ENCODE assay signal across 5 fruit fly cellular contexts in genomic region chrX:16647737-16648434, dm6.
TF ChIP-seq lines count a peak whose summit lies in the region.

No protein-coding gene starts in this region.

- no peak for TF ChIP-seq CTCF in whole organism, embryonic (GFP tag; optimal IDR thresholded peaks at IDR 0.05; lab: Kevin White, UChicago)

TF ChIP-seq in whole organism, adult, 20 proteins besides CTCF, POLR2A, EP300 and RAD21:
- TF ChIP-seq CG7101 (tag; optimal IDR thresholded peaks at IDR 0.05; lab: Kevin White, UChicago) (no peak), tj (GFP tag; optimal IDR thresholded peaks at IDR 0.05; lab: Kevin White, UChicago) (peak; percentile 85)
TF ChIP-seq in whole organism, adult: peak in this region for 1.

TF ChIP-seq in whole organism, embryonic, 481 proteins besides CTCF, POLR2A, EP300 and RAD21:
- peak; percentile 6 for TF ChIP-seq ewg (GFP tag; optimal IDR thresholded peaks at IDR 0.05; lab: Kevin White, UChicago)
- no peak for TF ChIP-seq peb (GFP tag; IDR thresholded peaks at IDR 0.05; lab: Robert Waterston, UW)
- TF ChIP-seq bsh (GFP tag; optimal IDR thresholded peaks at IDR 0.05; lab: Kevin White, UChicago) = peak in 1 of 2 experiments; percentile 15
- no peak for TF ChIP-seq Dfd (GFP tag; optimal IDR thresholded peaks at IDR 0.05; lab: Kevin White, UChicago)
- peak; percentile 58 for TF ChIP-seq CG8290 (GFP tag; optimal IDR thresholded peaks at IDR 0.05; lab: Kevin White, UChicago)
- TF ChIP-seq CG8290 (tag; optimal IDR thresholded peaks at IDR 0.05; lab: Kevin White, UChicago) = no peak
- peak in 1 of 2 experiments; percentile 62 for TF ChIP-seq Pdp1 (GFP tag; optimal IDR thresholded peaks at IDR 0.05; lab: Kevin White, UChicago)
- peak; percentile 2 for TF ChIP-seq Vsx1 (GFP tag; optimal IDR thresholded peaks at IDR 0.05; lab: Kevin White, UChicago)
- TF ChIP-seq insv (GFP tag; optimal IDR thresholded peaks at IDR 0.05; lab: Kevin White, UChicago) = peak in 1 of 2 experiments; percentile 79
- no peak for TF ChIP-seq CG17568 (GFP tag; optimal IDR thresholded peaks at IDR 0.05; lab: Kevin White, UChicago)
- TF ChIP-seq Med (GFP tag; lab: Kevin White, UChicago) = peak; percentile 22
- TF ChIP-seq CG2116 (GFP tag; optimal IDR thresholded peaks at IDR 0.05; lab: Kevin White, UChicago) = no peak
- TF ChIP-seq stwl (tag; optimal IDR thresholded peaks at IDR 0.05; lab: Kevin White, UChicago) = peak; percentile 91
- TF ChIP-seq corto (GFP tag; optimal IDR thresholded peaks at IDR 0.05; lab: Kevin White, UChicago) = peak; percentile 7
- TF ChIP-seq Drgx (GFP tag; IDR thresholded peaks at IDR 0.05; lab: Robert Waterston, UW) = peak; percentile 15; the same call in 1 of the 2 replicates
- peak; percentile 25 for TF ChIP-seq Elba2 (GFP tag; optimal IDR thresholded peaks at IDR 0.05; lab: Kevin White, UChicago)
- no peak for TF ChIP-seq C15 (GFP tag; IDR thresholded peaks at IDR 0.05; lab: Robert Waterston, UW)
- peak; percentile 2 for TF ChIP-seq D (optimal IDR thresholded peaks at IDR 0.05; lab: Kevin White, UChicago)
- no peak for TF ChIP-seq D (GFP tag; optimal IDR thresholded peaks at IDR 0.05; lab: Kevin White, UChicago)

TF ChIP-seq in whole organism, prepupa, 60 proteins besides CTCF, POLR2A, EP300 and RAD21:
- TF ChIP-seq esn (GFP tag; optimal IDR thresholded peaks at IDR 0.05; lab: Kevin White, UChicago) = no peak
- TF ChIP-seq OdsH (GFP tag; optimal IDR thresholded peaks at IDR 0.05; lab: Kevin White, UChicago) = no peak
- 0 out of 3 replicates have a peak, but pooled peaks have one; percentile 38 for TF ChIP-seq CG8119 (GFP tag; IDR thresholded peaks at IDR 0.05; lab: Robert Waterston, UW)
- no peak for TF ChIP-seq CG31627 (GFP tag; optimal IDR thresholded peaks at IDR 0.05; lab: Kevin White, UChicago)
- TF ChIP-seq Eip78C (GFP tag; lab: Kevin White, UChicago) = peak; percentile 27
- TF ChIP-seq CG6854 (GFP tag; optimal IDR thresholded peaks at IDR 0.05; lab: Kevin White, UChicago) = peak; percentile 77
- TF ChIP-seq vri (GFP tag; optimal IDR thresholded peaks at IDR 0.05; lab: Kevin White, UChicago) = peak; percentile 77
- peak; percentile 21 for TF ChIP-seq CG9139 (GFP tag; optimal IDR thresholded peaks at IDR 0.05; lab: Kevin White, UChicago)
- TF ChIP-seq ss (GFP tag; optimal IDR thresholded peaks at IDR 0.05; lab: Kevin White, UChicago) = peak; percentile 55 to 57
- peak; percentile 40; the same call in 2 of the 3 replicates for TF ChIP-seq eg (GFP tag; IDR thresholded peaks at IDR 0.05; lab: Robert Waterston, UW)
- TF ChIP-seq CG6163 (GFP tag; IDR thresholded peaks at IDR 0.05; lab: Robert Waterston, UW) = peak; percentile 53; the same call in 1 of the 3 replicates
- no peak for TF ChIP-seq CG10631 (GFP tag; optimal IDR thresholded peaks at IDR 0.05; lab: Kevin White, UChicago)
- TF ChIP-seq CG3032 (tag; optimal IDR thresholded peaks at IDR 0.05; lab: Kevin White, UChicago) = no peak

TF ChIP-seq in whole organism, pupa, 21 proteins besides CTCF, POLR2A, EP300 and RAD21:
- peak; percentile 26 for TF ChIP-seq Pif1B (GFP tag; optimal IDR thresholded peaks at IDR 0.05; lab: Kevin White, UChicago)
- no peak for TF ChIP-seq CG9948 (tag; optimal IDR thresholded peaks at IDR 0.05; lab: Kevin White, UChicago)
- no peak for TF ChIP-seq CG32121 (GFP tag; IDR thresholded peaks at IDR 0.05; lab: Robert Waterston, UW)
- no peak for TF ChIP-seq fd96Ca (GFP tag; IDR thresholded peaks at IDR 0.05; lab: Robert Waterston, UW)
- TF ChIP-seq CG4496 (GFP tag; IDR thresholded peaks at IDR 0.05; lab: Robert Waterston, UW) = no peak
- TF ChIP-seq CG10348 (GFP tag; IDR thresholded peaks at IDR 0.05; lab: Robert Waterston, UW) = no peak
- no peak for TF ChIP-seq CG34367 (tag; optimal IDR thresholded peaks at IDR 0.05; lab: Kevin White, UChicago)
- no peak for TF ChIP-seq CG14655 (GFP tag; optimal IDR thresholded peaks at IDR 0.05; lab: Kevin White, UChicago)
- TF ChIP-seq CG12605 (GFP tag; IDR thresholded peaks at IDR 0.05; lab: Robert Waterston, UW) = peak; percentile 17; the same call in 1 of the 2 replicates
- no peak for TF ChIP-seq Snoo (tag; optimal IDR thresholded peaks at IDR 0.05; lab: Kevin White, UChicago)
- peak; percentile 61 for TF ChIP-seq CG13204 (GFP tag; optimal IDR thresholded peaks at IDR 0.05; lab: Kevin White, UChicago)
- TF ChIP-seq CG8159 (tag; optimal IDR thresholded peaks at IDR 0.05; lab: Kevin White, UChicago) = no peak
- TF ChIP-seq CG8301 (tag; optimal IDR thresholded peaks at IDR 0.05; lab: Kevin White, UChicago) = no peak
- TF ChIP-seq EcR (GFP tag; optimal IDR thresholded peaks at IDR 0.05; lab: Kevin White, UChicago) = peak; percentile 72
- no peak for TF ChIP-seq CG15710 (tag; optimal IDR thresholded peaks at IDR 0.05; lab: Kevin White, UChicago)
- TF ChIP-seq CG17806 (tag; optimal IDR thresholded peaks at IDR 0.05; lab: Kevin White, UChicago) = no peak
- TF ChIP-seq D1 (tag; optimal IDR thresholded peaks at IDR 0.05; lab: Kevin White, UChicago) = no peak
- peak; percentile 9; the same call in 1 of the 2 replicates for TF ChIP-seq Ets98B (GFP tag; IDR thresholded peaks at IDR 0.05; lab: Robert Waterston, UW)
- TF ChIP-seq gl (tag; optimal IDR thresholded peaks at IDR 0.05; lab: Kevin White, UChicago) = peak; percentile 7
- TF ChIP-seq Pif1A (GFP tag; optimal IDR thresholded peaks at IDR 0.05; lab: Kevin White, UChicago) = no peak
- no peak for TF ChIP-seq rn (GFP tag; IDR thresholded peaks at IDR 0.05; lab: Robert Waterston, UW)

TF ChIP-seq in whole organism, wandering third instar larva, 38 proteins besides CTCF, POLR2A, EP300 and RAD21:
- TF ChIP-seq Hnf4 (GFP tag; optimal IDR thresholded peaks at IDR 0.05; lab: Kevin White, UChicago) = no peak
- no peak for TF ChIP-seq dl (GFP tag; optimal IDR thresholded peaks at IDR 0.05; lab: Kevin White, UChicago; ENCODE audit: insufficient read depth in 1 of 2, partially characterized antibody in 2 of 2)
- no peak for TF ChIP-seq Rel (GFP tag; optimal IDR thresholded peaks at IDR 0.05; lab: Kevin White, UChicago)
- peak; percentile 8 for TF ChIP-seq Rel (tag; optimal IDR thresholded peaks at IDR 0.05; lab: Kevin White, UChicago)
- TF ChIP-seq rgr (GFP tag; optimal IDR thresholded peaks at IDR 0.05; lab: Kevin White, UChicago) = no peak
- TF ChIP-seq sage (GFP tag; optimal IDR thresholded peaks at IDR 0.05; lab: Kevin White, UChicago) = no peak
- no peak for TF ChIP-seq woc (GFP tag; optimal IDR thresholded peaks at IDR 0.05; lab: Kevin White, UChicago)
- no peak for TF ChIP-seq OdsH (GFP tag; optimal IDR thresholded peaks at IDR 0.05; lab: Kevin White, UChicago)
- peak; percentile 61 for TF ChIP-seq Dif (GFP tag; optimal IDR thresholded peaks at IDR 0.05; lab: Kevin White, UChicago; ENCODE audit: partially characterized antibody)
- TF ChIP-seq psq (GFP tag; optimal IDR thresholded peaks at IDR 0.05; lab: Kevin White, UChicago) = peak; percentile 25
